Worm (Caenorhabditis elegans) whole organism, late embryonic: Measurements from ENCODE around the gene Y46B2A.4.
"Not testable (repeated sequence)": the region's sequence is repeated elsewhere in the genome, so short reads cannot be mapped to it uniquely, and the experiment has no call there.

Experiments used
- ama-1 ChIP-seq: fragments of 150-350 bp; optimal IDR thresholded peaks from 2 replicates; lab custom pipeline; 2014
- ceh-2 ChIP-seq: sonication (generic microtip); optimal IDR thresholded peaks from 2 replicates; lab custom pipeline; 2016; ENCODE audit warnings: missing genotype, missing genetic modification characterization, missing compliant biosample characterization
- elt-4 ChIP-seq: sonication (generic microtip); optimal IDR thresholded peaks from 2 replicates; lab custom pipeline; 2016; ENCODE audit warnings: missing genetic modification characterization, missing compliant biosample characterization
- hlh-30 ChIP-seq: sonication (generic microtip); optimal IDR thresholded peaks from 2 replicates; lab custom pipeline; 2017; ENCODE audit warnings: antibody characterized with exemption, missing genetic modification characterization, missing compliant biosample characterization; ENCODE audit not compliant: insufficient read depth
- nfya-1 ChIP-seq: sonication (generic microtip); optimal IDR thresholded peaks from 2 replicates; lab custom pipeline; 2017; ENCODE audit warnings: missing genetic modification characterization, mild to moderate bottlenecking, missing compliant biosample characterization, antibody characterized with exemption, moderate library complexity
- pat-9 ChIP-seq: fragments of 200-800 bp; sonication (Bioruptor generic); optimal IDR thresholded peaks from 2 replicates; lab custom pipeline; 2018; ENCODE audit warnings: mild to moderate bottlenecking, missing genetic modification characterization, moderate library complexity, missing compliant biosample characterization
- pha-4 ChIP-seq: fragments of 150-350 bp; optimal IDR thresholded peaks from 2 replicates; lab custom pipeline; 2018; ENCODE audit warnings: missing biosample characterization, missing genetic modification reagents, missing genetic modification characterization
- pqm-1 ChIP-seq: sonication (generic microtip); optimal IDR thresholded peaks from 2 replicates; lab custom pipeline; 2016; ENCODE audit warnings: missing genetic modification characterization, missing compliant biosample characterization
- rnt-1 ChIP-seq: sonication (generic microtip); optimal IDR thresholded peaks from 2 replicates; lab custom pipeline; 2016; ENCODE audit warnings: missing genetic modification characterization, missing compliant biosample characterization
- sox-4 ChIP-seq: sonication (generic microtip); optimal IDR thresholded peaks from 2 replicates; lab custom pipeline; 2017; ENCODE audit warnings: mild to moderate bottlenecking, missing genetic modification characterization, inconsistent platforms, missing compliant biosample characterization
- unc-55 ChIP-seq: sonication (generic microtip); optimal IDR thresholded peaks from 2 replicates; lab custom pipeline; 2017; ENCODE audit warnings: missing biosample characterization, missing genetic modification reagents, missing genetic modification characterization

- not testable (repeated sequence) for TF ChIP-seq unc-55 (GFP tag; lab: Kevin White, UChicago); sox-4; pha-4; elt-4 (tag; lab: Kevin White, UChicago); pqm-1 (tag; lab: Kevin White, UChicago); ceh-2 (tag; lab: Kevin White, UChicago); ama-1 (lab: Kevin White, UChicago); rnt-1 (tag; lab: Kevin White, UChicago); pat-9; hlh-30 (tag; lab: Kevin White, UChicago); nfya-1
Measured at ce11 chrII:822730-823129, 38.9 kb upstream of the Y46B2A.4 start, which contains the start of gene msrp-4.
